Fruit fly (Drosophila melanogaster): ENCODE data around the gene CG14969.

Gene CG14969

dm6 chr3L:3343260-3343659 is 8.5 kb upstream of the CG14969 start (continued):
- no peak for TF ChIP-seq HLHmδ (GFP tag; optimal IDR thresholded peaks at IDR 0.05)
- TF ChIP-seq CG17359 (tag; optimal IDR thresholded peaks at IDR 0.05): no peak
- TF ChIP-seq CoRest (tag; optimal IDR thresholded peaks at IDR 0.05): peak; percentile 17
- no peak for TF ChIP-seq CHES-1-like (GFP tag; optimal IDR thresholded peaks at IDR 0.05)
- peak; percentile 5 for TF ChIP-seq CG2712 (tag; optimal IDR thresholded peaks at IDR 0.05)
- no peak for TF ChIP-seq Dad (GFP tag; optimal IDR thresholded peaks at IDR 0.05)

dm6 chr3L:3342307-3342940 is 7.6 kb upstream of the CG14969 start:
- TF ChIP-seq CG11695 (GFP tag; IDR thresholded peaks at IDR 0.05) (peak; percentile 48; the same call in 1 of the 3 replicates), sd (tag; optimal IDR thresholded peaks at IDR 0.05) (no peak), mirr (GFP tag; optimal IDR thresholded peaks at IDR 0.05) (no peak), lbe (GFP tag; optimal IDR thresholded peaks at IDR 0.05) (peak; percentile 65), nom (GFP tag; optimal IDR thresholded peaks at IDR 0.05) (peak; percentile 19), Meics (GFP tag; optimal IDR thresholded peaks at IDR 0.05) (no peak), CG18599 (GFP tag; optimal IDR thresholded peaks at IDR 0.05) (no peak), row (GFP tag; IDR thresholded peaks at IDR 0.05) (0 out of 3 replicates have a peak, but pooled peaks have one; percentile 5), sens (GFP tag) (peak; percentile 9), bsh (GFP tag; optimal IDR thresholded peaks at IDR 0.05) (peak in 1 of 2 experiments; percentile 61)

- TF ChIP-seq Xrp1 (GFP tag; IDR thresholded peaks at IDR 0.05): no peak
- TF ChIP-seq lov (optimal IDR thresholded peaks at IDR 0.05): no peak
- no peak for TF ChIP-seq lov (GFP tag; IDR thresholded peaks at IDR 0.05)
- TF ChIP-seq Lpt (GFP tag; optimal IDR thresholded peaks at IDR 0.05): no peak
- no peak for TF ChIP-seq ewg (GFP tag; optimal IDR thresholded peaks at IDR 0.05)
- TF ChIP-seq jing (GFP tag; optimal IDR thresholded peaks at IDR 0.05): no peak
- TF ChIP-seq CG15269 (tag; optimal IDR thresholded peaks at IDR 0.05): peak; percentile 45
- peak; percentile 20 for TF ChIP-seq CG2678 (tag; optimal IDR thresholded peaks at IDR 0.05)
- no peak for TF ChIP-seq CG7928 (GFP tag; optimal IDR thresholded peaks at IDR 0.05)
- TF ChIP-seq corto (GFP tag; optimal IDR thresholded peaks at IDR 0.05): no peak
- TF ChIP-seq CG43689 (GFP tag; IDR thresholded peaks at IDR 0.05): no peak
- 0 out of 2 replicates have a peak, but pooled peaks have one; percentile 13 for TF ChIP-seq Ptx1 (GFP tag; IDR thresholded peaks at IDR 0.05)
- no peak for TF ChIP-seq jumu (GFP tag; optimal IDR thresholded peaks at IDR 0.05)
- TF ChIP-seq onecut (GFP tag; IDR thresholded peaks at IDR 0.05): no peak
- no peak for TF ChIP-seq Mrtf (GFP tag; IDR thresholded peaks at IDR 0.05)
- no peak for TF ChIP-seq CG10267 (tag; optimal IDR thresholded peaks at IDR 0.05)
- peak; percentile 37 for TF ChIP-seq lab (GFP tag; optimal IDR thresholded peaks at IDR 0.05)
- no peak for TF ChIP-seq CG4424 (GFP tag; optimal IDR thresholded peaks at IDR 0.05)
- no peak for TF ChIP-seq Scr (GFP tag; IDR thresholded peaks at IDR 0.05; ENCODE audit: partially characterized antibody)
- no peak for TF ChIP-seq sc (optimal IDR thresholded peaks at IDR 0.05)
- TF ChIP-seq sc (GFP tag; optimal IDR thresholded peaks at IDR 0.05): no peak
- no peak for TF ChIP-seq toy (GFP tag; IDR thresholded peaks at IDR 0.05)
- TF ChIP-seq D19A (tag; optimal IDR thresholded peaks at IDR 0.05): no peak
- TF ChIP-seq Doc3 (GFP tag; IDR thresholded peaks at IDR 0.05; ENCODE audit: partially characterized antibody): no peak
- 0 out of 2 replicates have a peak, but pooled peaks have one; percentile 19 for TF ChIP-seq vvl (GFP tag; IDR thresholded peaks at IDR 0.05)
- TF ChIP-seq Asciz (GFP tag; optimal IDR thresholded peaks at IDR 0.05): no peak
- no peak for TF ChIP-seq inv (GFP tag; IDR thresholded peaks at IDR 0.05; ENCODE audit: partially characterized antibody)
- no peak for TF ChIP-seq CG34422 (GFP tag; IDR thresholded peaks at IDR 0.05)
- no peak for TF ChIP-seq pfk (GFP tag; optimal IDR thresholded peaks at IDR 0.05)
- no peak for TF ChIP-seq yki (optimal IDR thresholded peaks at IDR 0.05)
- TF ChIP-seq ATbp (GFP tag; optimal IDR thresholded peaks at IDR 0.05): no peak
- no peak for TF ChIP-seq gcm (GFP tag; optimal IDR thresholded peaks at IDR 0.05)
These were observed 5.0 kb upstream of the CG14969 start for dm6 chr3L:3339695-3340226.
